Fruit fly (Drosophila melanogaster) whole organism, embryonic: Measurements from ENCODE around the gene Dhdds.

Experiments
- ATbp ChIP-seq: fragments of 200-800 bp; sonication (Bioruptor generic); optimal IDR thresholded peaks from 2 replicates; lab custom pipeline; 2017; ENCODE audit warnings: missing biosample characterization, mild to moderate bottlenecking, missing genetic modification characterization, missing genetic modification reagents
- Abd-B ChIP-seq: fragments of 200-800 bp; sonication (Bioruptor generic); optimal IDR thresholded peaks from 2 replicates; lab custom pipeline; 2018; ENCODE audit warnings: missing biosample characterization, mild to moderate bottlenecking, missing genetic modification characterization, moderate library complexity
- Adf1 ChIP-seq: fragments of 200-800 bp; sonication (Bioruptor generic); IDR thresholded peaks from 2 replicates; pipeline ENCODE4 v1.3.6; 2022; ENCODE audit warnings: missing biosample characterization, missing genetic modification characterization
- CG10462 ChIP-seq: fragments of 200-800 bp; sonication (Bioruptor generic); optimal IDR thresholded peaks from 2 replicates; lab custom pipeline; 2016; ENCODE audit warnings: missing biosample characterization, missing genetic modification characterization
- CG11247 ChIP-seq: fragments of 200-800 bp; sonication (Bioruptor generic); IDR thresholded peaks from 2 replicates; pipeline ENCODE4 v1.3.6; 2022; ENCODE audit warnings: missing biosample characterization, missing genetic modification characterization
- CG11560 ChIP-seq: fragments of 200-800 bp; sonication (Bioruptor generic); IDR thresholded peaks from 3 replicates; pipeline ENCODE4 v1.3.6; 2022; ENCODE audit warnings: missing biosample characterization, missing genetic modification characterization
- CG12236 ChIP-seq: fragments of 200-800 bp; sonication (Bioruptor generic); optimal IDR thresholded peaks from 2 replicates; lab custom pipeline; 2016; ENCODE audit warnings: missing biosample characterization, missing genetic modification characterization
- CG12299 ChIP-seq: fragments of 200-800 bp; sonication (Bioruptor generic); optimal IDR thresholded peaks from 2 replicates; lab custom pipeline; 2018; ENCODE audit warnings: missing biosample characterization, mild to moderate bottlenecking, missing genetic modification characterization
- CG13424 ChIP-seq: fragments of 200-800 bp; sonication (Bioruptor generic); optimal IDR thresholded peaks from 2 replicates; lab custom pipeline; 2019; ENCODE audit warnings: missing biosample characterization, mild to moderate bottlenecking, missing genetic modification characterization, moderate library complexity
- CG13894 ChIP-seq: fragments of 200-800 bp; sonication (Bioruptor generic); optimal IDR thresholded peaks from 3 replicates; lab custom pipeline; 2018; ENCODE audit warnings: missing biosample characterization, mild to moderate bottlenecking, missing genetic modification characterization, moderate library complexity
- CG14014 ChIP-seq: fragments of 200-800 bp; sonication (Bioruptor generic); IDR thresholded peaks from 2 replicates; pipeline ENCODE4 v1.3.6; 2022; ENCODE audit warnings: missing biosample characterization, missing genetic modification characterization
- CG14710 ChIP-seq: fragments of 200-800 bp; sonication (Bioruptor generic); optimal IDR thresholded peaks from 3 replicates; lab custom pipeline; 2019; ENCODE audit warnings: missing biosample characterization, mild to moderate bottlenecking, missing genetic modification characterization, moderate library complexity
- CG15601 ChIP-seq: fragments of 200-800 bp; sonication (Bioruptor generic); optimal IDR thresholded peaks from 3 replicates; lab custom pipeline; 2019; ENCODE audit warnings: missing biosample characterization, mild to moderate bottlenecking, missing genetic modification characterization, moderate library complexity
- CG17186 ChIP-seq: fragments of 200-800 bp; sonication (Bioruptor generic); optimal IDR thresholded peaks from 3 replicates; lab custom pipeline; 2017; ENCODE audit warnings: missing biosample characterization, missing genetic modification reagents, missing genetic modification characterization
- CG17361 ChIP-seq: fragments of 200-800 bp; sonication (Bioruptor generic); IDR thresholded peaks from 3 replicates; pipeline ENCODE4 v1.3.6; 2022; ENCODE audit warnings: missing biosample characterization, missing genetic modification characterization
- CG17385 ChIP-seq: fragments of 200-800 bp; sonication (Bioruptor generic); optimal IDR thresholded peaks from 3 replicates; lab custom pipeline; 2018; ENCODE audit warnings: missing biosample characterization, mild to moderate bottlenecking, missing genetic modification characterization
- CG33213 ChIP-seq: fragments of 200-800 bp; sonication (Bioruptor generic); optimal IDR thresholded peaks from 3 replicates; lab custom pipeline; 2016; ENCODE audit warnings: missing biosample characterization, missing genetic modification characterization
- CG4617 ChIP-seq: fragments of 200-800 bp; sonication (Bioruptor generic); optimal IDR thresholded peaks from 3 replicates; lab custom pipeline; 2016; ENCODE audit warnings: missing biosample characterization, missing genetic modification characterization, borderline replicate concordance
- CG4854 ChIP-seq: fragments of 200-800 bp; sonication (Bioruptor generic); optimal IDR thresholded peaks from 2 replicates; lab custom pipeline; 2016; ENCODE audit warnings: missing biosample characterization, missing genetic modification characterization, inconsistent platforms
- CG6654 ChIP-seq: fragments of 200-800 bp; sonication (Bioruptor generic); optimal IDR thresholded peaks from 2 replicates; lab custom pipeline; 2017; ENCODE audit warnings: missing biosample characterization, mild to moderate bottlenecking, missing genetic modification characterization
- CG7963 ChIP-seq: fragments of 200-800 bp; sonication (Bioruptor generic); IDR thresholded peaks from 3 replicates; pipeline ENCODE4 v1.3.6; 2022; ENCODE audit warnings: missing biosample characterization, missing genetic modification characterization; ENCODE audit not compliant: partially characterized antibody
- CG8290 ChIP-seq, 3 experiments: fragments of 200-800 bp; sonication (Bioruptor generic); optimal IDR thresholded peaks; 2 replicates each; lab custom pipeline; 2016 to 2019; ENCODE audit warnings: missing biosample characterization in 3 of 3, missing genetic modification characterization in 3 of 3, mild to moderate bottlenecking in 2 of 3, moderate library complexity in 1 of 3
- CG9817 ChIP-seq: fragments of 200-800 bp; sonication (Bioruptor generic); optimal IDR thresholded peaks from 2 replicates; lab custom pipeline; 2018; ENCODE audit warnings: missing biosample characterization, mild to moderate bottlenecking, missing genetic modification characterization, moderate library complexity
- Dad ChIP-seq: fragments of 200-800 bp; sonication (Bioruptor generic); optimal IDR thresholded peaks from 3 replicates; lab custom pipeline; 2016; ENCODE audit warnings: missing biosample characterization, missing genetic modification characterization
- Doc3 ChIP-seq: fragments of 200-800 bp; sonication (Bioruptor generic); IDR thresholded peaks from 3 replicates; pipeline ENCODE4 v1.3.6; 2022; ENCODE audit warnings: missing biosample characterization, missing genetic modification characterization; ENCODE audit not compliant: partially characterized antibody
- HLH4C ChIP-seq: fragments of 200-800 bp; sonication (Bioruptor generic); IDR thresholded peaks from 3 replicates; pipeline ENCODE4 v1.3.6; 2022; ENCODE audit warnings: missing biosample characterization, missing genetic modification characterization; ENCODE audit not compliant: partially characterized antibody
- HLH54F ChIP-seq: fragments of 200-800 bp; sonication (Bioruptor generic); optimal IDR thresholded peaks from 3 replicates; lab custom pipeline; 2016; ENCODE audit warnings: missing biosample characterization, missing genetic modification characterization
- Hmx ChIP-seq: fragments of 200-800 bp; sonication (Bioruptor generic); optimal IDR thresholded peaks from 2 replicates; lab custom pipeline; 2016; ENCODE audit warnings: missing biosample characterization, missing genetic modification characterization
- Lhr ChIP-seq: fragments of 200-800 bp; sonication (Bioruptor generic); optimal IDR thresholded peaks from 3 replicates; lab custom pipeline; 2017; ENCODE audit warnings: mild to moderate bottlenecking, missing biosample characterization, missing genetic modification reagents, missing genetic modification characterization
- Mad ChIP-seq: fragments of 200-800 bp; sonication (Bioruptor generic); optimal IDR thresholded peaks from 2 replicates; lab custom pipeline; 2016; ENCODE audit warnings: missing biosample characterization, missing genetic modification characterization
- NK7.1 ChIP-seq: fragments of 200-800 bp; sonication (Bioruptor generic); optimal IDR thresholded peaks from 3 replicates; lab custom pipeline; 2016; ENCODE audit warnings: missing biosample characterization, missing genetic modification characterization
- Optix ChIP-seq: fragments of 200-800 bp; sonication (Bioruptor generic); IDR thresholded peaks from 3 replicates; pipeline ENCODE4 v1.3.6; 2022; ENCODE audit warnings: missing biosample characterization, missing genetic modification characterization
- Poxn ChIP-seq: fragments of 200-800 bp; sonication (Bioruptor generic); IDR thresholded peaks from 2 replicates; pipeline ENCODE4 v1.3.6; 2022; ENCODE audit warnings: missing biosample characterization, missing genetic modification characterization
- Usf ChIP-seq: fragments of 200-800 bp; sonication (Bioruptor generic); optimal IDR thresholded peaks from 2 replicates; lab custom pipeline; 2017; ENCODE audit warnings: missing genotype, missing biosample characterization, missing genetic modification characterization
- Vsx1 ChIP-seq: fragments of 200-800 bp; sonication (Bioruptor generic); optimal IDR thresholded peaks from 2 replicates; lab custom pipeline; 2017; ENCODE audit warnings: missing biosample characterization, mild to moderate bottlenecking, missing genetic modification characterization, missing genetic modification reagents
- abd-A ChIP-seq: fragments of 200-800 bp; sonication (Bioruptor generic); optimal IDR thresholded peaks from 3 replicates; lab custom pipeline; 2019; ENCODE audit warnings: missing biosample characterization, mild to moderate bottlenecking, missing genetic modification characterization, moderate library complexity
- al ChIP-seq: fragments of 200-800 bp; sonication (Bioruptor generic); IDR thresholded peaks from 2 replicates; pipeline ENCODE4 v1.3.6; 2022; ENCODE audit warnings: missing biosample characterization, missing genetic modification characterization
- ase ChIP-seq: fragments of 200-800 bp; sonication (Bioruptor generic); IDR thresholded peaks from 3 replicates; pipeline ENCODE4 v1.3.6; 2022; ENCODE audit warnings: missing biosample characterization, missing genetic modification characterization
- cas ChIP-seq: fragments of 200-800 bp; sonication (Bioruptor generic); IDR thresholded peaks from 2 replicates; pipeline ENCODE4 v1.3.6; 2022; ENCODE audit warnings: missing biosample characterization, missing genetic modification characterization
- chinmo ChIP-seq: fragments of 200-800 bp; sonication (Bioruptor generic); IDR thresholded peaks from 4 replicates; pipeline ENCODE4 v1.3.6; 2022; ENCODE audit warnings: missing biosample characterization, missing genetic modification characterization; ENCODE audit not compliant: partially characterized antibody
- chn ChIP-seq: fragments of 200-800 bp; sonication (Bioruptor generic); optimal IDR thresholded peaks from 2 replicates; lab custom pipeline; 2016; ENCODE audit warnings: missing biosample characterization, missing genetic modification characterization
- eve ChIP-seq, 2 experiments: fragments of >200 bp; optimal IDR thresholded peaks; 2 replicates each; lab custom pipeline; 2017; ENCODE audit warnings: missing biosample characterization in 2 of 2, missing genetic modification characterization in 2 of 2
- ind ChIP-seq: fragments of 200-800 bp; sonication (Bioruptor generic); optimal IDR thresholded peaks from 3 replicates; lab custom pipeline; 2016; ENCODE audit warnings: missing biosample characterization, missing genetic modification characterization
- klu ChIP-seq: fragments of 200-800 bp; sonication (Bioruptor generic); IDR thresholded peaks from 2 replicates; pipeline ENCODE4 v1.3.6; 2022; ENCODE audit warnings: missing biosample characterization, missing genetic modification characterization
- lola ChIP-seq, 3 experiments: fragments of >200 bp in 2 of 3; fragments of 200-800 bp in 1 of 3; sonication (Bioruptor generic) in 1 of 3; optimal IDR thresholded peaks; 2 replicates each; lab custom pipeline; 2017 to 2019; ENCODE audit warnings: missing biosample characterization in 3 of 3, missing genetic modification characterization in 3 of 3, mild to moderate bottlenecking in 1 of 3, moderate library complexity in 1 of 3
- nau ChIP-seq: fragments of 200-800 bp; sonication (Bioruptor generic); optimal IDR thresholded peaks from 3 replicates; lab custom pipeline; 2017; ENCODE audit warnings: missing biosample characterization, mild to moderate bottlenecking, missing genetic modification characterization, missing genetic modification reagents
- rib ChIP-seq: fragments of 200-800 bp; sonication (Bioruptor generic); IDR thresholded peaks from 2 replicates; pipeline ENCODE4 v1.3.6; 2022; ENCODE audit warnings: missing biosample characterization, missing genetic modification characterization
- scrt ChIP-seq: fragments of 200-800 bp; sonication (Bioruptor generic); optimal IDR thresholded peaks from 2 replicates; lab custom pipeline; 2018; ENCODE audit warnings: missing biosample characterization, mild to moderate bottlenecking, missing genetic modification characterization, moderate library complexity
- yki ChIP-seq: fragments of >200 bp; optimal IDR thresholded peaks from 3 replicates; lab custom pipeline; 2018
- z ChIP-seq: fragments of 200-800 bp; sonication (Bioruptor generic); IDR thresholded peaks from 3 replicates; pipeline ENCODE4 v1.3.6; 2022; ENCODE audit warnings: missing biosample characterization, missing genetic modification characterization

The Dhdds gene

dm6 chrX:7968215-7968799 is 35.2 kb upstream of the Dhdds start, which contains the start of gene sws (continued):
- peak; percentile 41 for TF ChIP-seq Abd-B (GFP tag; lab: Kevin White, UChicago)
- TF ChIP-seq CG14710 (tag; lab: Kevin White, UChicago): peak; percentile 61
- no peak for TF ChIP-seq Hmx (GFP tag; lab: Kevin White, UChicago)
- no peak for TF ChIP-seq Optix (GFP tag; lab: Robert Waterston, UW)
- no peak for TF ChIP-seq CG4617 (GFP tag; lab: Kevin White, UChicago)
- TF ChIP-seq chn (GFP tag; lab: Kevin White, UChicago): no peak
- no peak for TF ChIP-seq klu (GFP tag; lab: Robert Waterston, UW)
- TF ChIP-seq CG9817 (tag; lab: Kevin White, UChicago): peak; percentile 33
- no peak for TF ChIP-seq CG8290 (GFP tag; optimal IDR thresholded peaks at IDR 0.05; lab: Kevin White, UChicago)
- TF ChIP-seq CG8290 (tag; optimal IDR thresholded peaks at IDR 0.05; lab: Kevin White, UChicago): peak in 1 of 2 experiments; percentile 50
- no peak for TF ChIP-seq CG13894 (tag; lab: Kevin White, UChicago)
- no peak for TF ChIP-seq Mad (GFP tag; lab: Kevin White, UChicago)
- peak; percentile 67 for TF ChIP-seq CG17361
- TF ChIP-seq CG10462: no peak
- no peak for TF ChIP-seq CG33213
- TF ChIP-seq z: no peak
- no peak for TF ChIP-seq CG12299 (tag; lab: Kevin White, UChicago)
- TF ChIP-seq Vsx1: no peak
- TF ChIP-seq HLH54F (GFP tag; lab: Kevin White, UChicago): no peak
- TF ChIP-seq yki (lab: Kevin White, UChicago): no peak
- TF ChIP-seq CG11247 (GFP tag; lab: Robert Waterston, UW): no peak
- no peak for TF ChIP-seq CG6654 (GFP tag; lab: Kevin White, UChicago)
- TF ChIP-seq CG17385: peak; percentile 9
- no peak for TF ChIP-seq rib
- no peak for TF ChIP-seq abd-A (tag; lab: Kevin White, UChicago)
- no peak for TF ChIP-seq eve (GFP tag; optimal IDR thresholded peaks at IDR 0.05; lab: Kevin White, UChicago)
- TF ChIP-seq CG17186 (GFP tag; lab: Kevin White, UChicago): no peak
- TF ChIP-seq al (GFP tag; lab: Robert Waterston, UW): no peak
- no peak for TF ChIP-seq ase
- no peak for TF ChIP-seq Lhr (GFP tag; lab: Kevin White, UChicago)
- TF ChIP-seq ind (GFP tag; lab: Kevin White, UChicago): peak; percentile 27
- TF ChIP-seq CG4854 (GFP tag; lab: Kevin White, UChicago): no peak
- no peak for TF ChIP-seq CG7963 (GFP tag; lab: Robert Waterston, UW)
- no peak for TF ChIP-seq scrt
- no peak for TF ChIP-seq Usf (GFP tag; lab: Kevin White, UChicago)
- peak; percentile 71 for TF ChIP-seq Doc3 (GFP tag; lab: Robert Waterston, UW)
- peak; percentile 75 for TF ChIP-seq HLH4C (GFP tag; lab: Robert Waterston, UW)
- no peak for TF ChIP-seq CG12236 (GFP tag; lab: Kevin White, UChicago)
- TF ChIP-seq Poxn (GFP tag; lab: Robert Waterston, UW): no peak
- TF ChIP-seq CG14014 (GFP tag; lab: Robert Waterston, UW): no peak
- TF ChIP-seq CG15601 (tag; lab: Kevin White, UChicago): peak; percentile 27
- no peak for TF ChIP-seq CG11560 (tag; lab: Robert Waterston, UW)
- TF ChIP-seq cas (GFP tag; lab: Robert Waterston, UW): no peak
- peak; percentile 55 for TF ChIP-seq CG13424 (tag; lab: Kevin White, UChicago)
- TF ChIP-seq Dad (GFP tag; lab: Kevin White, UChicago): no peak
- TF ChIP-seq ATbp (GFP tag; lab: Kevin White, UChicago): no peak
- no peak for TF ChIP-seq nau (GFP tag; lab: Kevin White, UChicago)
- no peak for TF ChIP-seq NK7.1
- peak; percentile 9; the same call in 1 of the 4 replicates for TF ChIP-seq chinmo (GFP tag; lab: Robert Waterston, UW)
- TF ChIP-seq lola (GFP tag; optimal IDR thresholded peaks at IDR 0.05; lab: Kevin White, UChicago): peak in 1 of 3 experiments; percentile 21
- TF ChIP-seq Adf1 (GFP tag; lab: Robert Waterston, UW): no peak
